Worm (Caenorhabditis elegans) whole organism, mixed stage, embryonic: ENCODE results near the gene F36H12.3.

Source experiments
- sem-2 ChIP-seq: fragments of 200-800 bp; sonication (Bioruptor generic); optimal IDR thresholded peaks from 2 replicates; lab custom pipeline; 2018; ENCODE audit warnings: mild to moderate bottlenecking, missing genetic modification characterization, missing compliant biosample characterization

The F36H12.3 gene

DNA sequence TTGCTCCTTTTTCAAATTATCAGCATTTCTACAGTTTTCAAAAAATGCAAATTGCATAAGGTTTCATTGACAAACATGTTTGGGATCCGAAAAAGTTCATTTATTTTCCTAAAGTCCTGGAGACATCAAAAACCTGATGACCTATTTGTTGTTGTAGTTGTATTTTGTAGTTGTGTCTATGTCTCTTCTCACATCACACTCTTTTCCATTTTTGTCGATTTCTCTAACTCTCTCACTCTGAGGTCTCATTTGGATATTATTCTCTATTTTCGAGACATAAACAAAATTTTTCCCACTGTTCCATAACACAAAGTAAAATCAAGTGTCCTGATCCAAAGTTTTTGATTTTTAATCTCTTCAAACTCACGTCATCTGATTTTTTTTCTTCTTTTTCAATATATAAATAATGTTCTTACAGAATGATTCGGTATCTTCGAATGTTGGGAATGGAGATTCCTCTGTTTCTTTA is 46.3 kb downstream of the F36H12.3 start, which contains the start of gene slc-46A:
TSS of gene slc-46A (plus strand) at position 419 of the 469 bp plus-strand sequence.
- TF ChIP-seq sem-2, result no peak
